Fruit fly (Drosophila melanogaster) whole organism, embryonic: Measurements from ENCODE around the gene CG5021.
A peak's percentile ranks its signal among the peaks of the same experiment; 100 is the strongest.

Source experiments
- Atf6 ChIP-seq: fragments of 200-800 bp; sonication (Bioruptor generic); IDR thresholded peaks from 2 replicates; pipeline ENCODE4 v1.3.6; 2022; ENCODE audit warnings: missing biosample characterization, missing genetic modification characterization
- B-H2 ChIP-seq: fragments of 200-800 bp; sonication (Bioruptor generic); optimal IDR thresholded peaks from 2 replicates; lab custom pipeline; 2018; ENCODE audit warnings: missing biosample characterization, mild to moderate bottlenecking, missing genetic modification characterization
- BEAF-32 ChIP-seq: fragments of 200-800 bp; sonication (Bioruptor generic); optimal IDR thresholded peaks from 3 replicates; lab custom pipeline; 2017; ENCODE audit warnings: missing biosample characterization, missing genetic modification characterization, mild to moderate bottlenecking, moderate library complexity, missing genetic modification reagents
- Blimp-1 ChIP-seq: fragments of 200-800 bp; sonication (Bioruptor generic); optimal IDR thresholded peaks from 3 replicates; lab custom pipeline; 2018; ENCODE audit warnings: missing biosample characterization, missing genetic modification characterization, mild to moderate bottlenecking, moderate library complexity, missing genetic modification reagents
- CG10267 ChIP-seq: fragments of 200-800 bp; sonication (Bioruptor generic); optimal IDR thresholded peaks from 2 replicates; lab custom pipeline; 2018; ENCODE audit warnings: missing biosample characterization, mild to moderate bottlenecking, missing genetic modification characterization, moderate library complexity
- CG10274 ChIP-seq: fragments of 200-800 bp; sonication (Bioruptor generic); optimal IDR thresholded peaks from 3 replicates; lab custom pipeline; 2017; ENCODE audit warnings: missing biosample characterization, mild to moderate bottlenecking, missing genetic modification characterization
- CG10366 ChIP-seq: fragments of 200-800 bp; sonication (Bioruptor generic); IDR thresholded peaks from 2 replicates; pipeline ENCODE4 v1.3.6; 2022; ENCODE audit warnings: missing biosample characterization, missing genetic modification characterization
- CG10979 ChIP-seq: fragments of 200-800 bp; sonication (Bioruptor generic); optimal IDR thresholded peaks from 2 replicates; lab custom pipeline; 2018; ENCODE audit warnings: missing biosample characterization, mild to moderate bottlenecking, missing genetic modification characterization, moderate library complexity
- CG14860 ChIP-seq: fragments of 200-800 bp; sonication (Bioruptor generic); IDR thresholded peaks from 3 replicates; pipeline ENCODE4 v1.3.6; 2022; ENCODE audit warnings: missing biosample characterization, missing genetic modification characterization; ENCODE audit not compliant: partially characterized antibody
- CG1602 ChIP-seq: fragments of 200-800 bp; sonication (Bioruptor generic); optimal IDR thresholded peaks from 3 replicates; lab custom pipeline; 2016; ENCODE audit warnings: missing biosample characterization, missing genetic modification characterization
- CG1603 ChIP-seq: fragments of 200-800 bp; sonication (Bioruptor generic); optimal IDR thresholded peaks from 2 replicates; lab custom pipeline; 2019; ENCODE audit warnings: missing biosample characterization, mild to moderate bottlenecking, missing genetic modification characterization, moderate library complexity
- CG17385 ChIP-seq: fragments of 200-800 bp; sonication (Bioruptor generic); optimal IDR thresholded peaks from 3 replicates; lab custom pipeline; 2018; ENCODE audit warnings: missing biosample characterization, mild to moderate bottlenecking, missing genetic modification characterization
- CG18262 ChIP-seq: fragments of 200-800 bp; optimal IDR thresholded peaks from 3 replicates; lab custom pipeline; 2019; ENCODE audit warnings: missing biosample characterization, mild to moderate bottlenecking, missing genetic modification characterization, moderate library complexity
- CG18619 ChIP-seq: fragments of 200-800 bp; sonication (Bioruptor generic); optimal IDR thresholded peaks from 3 replicates; lab custom pipeline; 2017; ENCODE audit warnings: missing biosample characterization, mild to moderate bottlenecking, missing genetic modification characterization
- CG3281 ChIP-seq: fragments of 200-800 bp; sonication (Bioruptor generic); optimal IDR thresholded peaks from 3 replicates; lab custom pipeline; 2017; ENCODE audit warnings: missing biosample characterization, mild to moderate bottlenecking, missing genetic modification characterization
- CG42726 ChIP-seq: fragments of 200-800 bp; sonication (Bioruptor generic); IDR thresholded peaks from 2 replicates; pipeline ENCODE4 v1.3.6; 2022; ENCODE audit warnings: missing biosample characterization, missing genetic modification characterization; ENCODE audit not compliant: partially characterized antibody
- CG4820 ChIP-seq: fragments of 200-800 bp; sonication (Bioruptor generic); optimal IDR thresholded peaks from 3 replicates; lab custom pipeline; 2016; ENCODE audit warnings: missing biosample characterization, missing genetic modification characterization
- CG6272 ChIP-seq: fragments of 200-800 bp; sonication (Bioruptor generic); IDR thresholded peaks from 2 replicates; pipeline ENCODE4 v1.3.6; 2022; ENCODE audit warnings: missing biosample characterization, missing genetic modification characterization
- CG6689 ChIP-seq: fragments of 200-800 bp; sonication (Bioruptor generic); IDR thresholded peaks from 2 replicates; pipeline ENCODE4 v1.3.6; 2022; ENCODE audit warnings: missing biosample characterization, missing genetic modification characterization
- CG8765 ChIP-seq: fragments of 200-800 bp; sonication (Bioruptor generic); IDR thresholded peaks from 2 replicates; pipeline ENCODE4 v1.3.6; 2022; ENCODE audit warnings: missing biosample characterization, missing genetic modification characterization
- CG9797 ChIP-seq: fragments of 200-800 bp; sonication (Bioruptor generic); optimal IDR thresholded peaks from 3 replicates; lab custom pipeline; 2018; ENCODE audit warnings: missing biosample characterization, mild to moderate bottlenecking, missing genetic modification characterization
- E2f2 ChIP-seq: fragments of 200-800 bp; sonication (Bioruptor generic); IDR thresholded peaks from 2 replicates; pipeline ENCODE4 v1.3.6; 2022; ENCODE audit warnings: missing biosample characterization, missing genetic modification characterization
- Elba2 ChIP-seq: fragments of 200-800 bp; sonication (Bioruptor generic); optimal IDR thresholded peaks from 3 replicates; lab custom pipeline; 2016; ENCODE audit warnings: missing biosample characterization, missing genetic modification characterization
- HLH54F ChIP-seq: fragments of 200-800 bp; sonication (Bioruptor generic); optimal IDR thresholded peaks from 3 replicates; lab custom pipeline; 2016; ENCODE audit warnings: missing biosample characterization, missing genetic modification characterization
- Lhr ChIP-seq: fragments of 200-800 bp; sonication (Bioruptor generic); optimal IDR thresholded peaks from 3 replicates; lab custom pipeline; 2017; ENCODE audit warnings: mild to moderate bottlenecking, missing biosample characterization, missing genetic modification reagents, missing genetic modification characterization
- Lpt ChIP-seq: fragments of >200 bp; optimal IDR thresholded peaks from 2 replicates; lab custom pipeline; 2018; ENCODE audit warnings: missing biosample characterization, missing genetic modification characterization
- NC2β ChIP-seq: fragments of 200-800 bp; sonication (Bioruptor generic); optimal IDR thresholded peaks from 2 replicates; lab custom pipeline; 2016; ENCODE audit warnings: missing biosample characterization, missing genetic modification characterization
- Ssrp ChIP-seq: fragments of 200-800 bp; sonication (Bioruptor generic); optimal IDR thresholded peaks from 2 replicates; lab custom pipeline; 2018; ENCODE audit warnings: missing biosample characterization, mild to moderate bottlenecking, missing genetic modification characterization, moderate library complexity
- YL-1 ChIP-seq: fragments of 200-800 bp; sonication (Bioruptor generic); optimal IDR thresholded peaks from 3 replicates; lab custom pipeline; 2017; ENCODE audit warnings: missing biosample characterization, mild to moderate bottlenecking, missing genetic modification characterization
- disco-r ChIP-seq: fragments of 200-800 bp; sonication (Bioruptor generic); optimal IDR thresholded peaks from 2 replicates; lab custom pipeline; 2016; ENCODE audit warnings: missing biosample characterization, missing genetic modification characterization
- dm ChIP-seq: fragments of 200-800 bp; sonication (Bioruptor generic); optimal IDR thresholded peaks from 3 replicates; lab custom pipeline; 2016; ENCODE audit warnings: missing biosample characterization, missing genetic modification characterization
- gro ChIP-seq: fragments of 200-800 bp; sonication (Bioruptor generic); optimal IDR thresholded peaks from 2 replicates; lab custom pipeline; 2016; ENCODE audit warnings: missing biosample characterization, missing genetic modification characterization
- h ChIP-seq: fragments of >200 bp; optimal IDR thresholded peaks from 2 replicates; lab custom pipeline; 2017
- hb ChIP-seq: fragments of 200-800 bp; sonication (Bioruptor generic); IDR thresholded peaks from 3 replicates; pipeline ENCODE4 v1.3.6; 2022; ENCODE audit warnings: missing biosample characterization, missing genetic modification characterization; ENCODE audit not compliant: partially characterized antibody
- hbn ChIP-seq: fragments of 200-800 bp; sonication (Bioruptor generic); IDR thresholded peaks from 2 replicates; pipeline ENCODE4 v1.3.6; 2022; ENCODE audit warnings: missing biosample characterization, missing genetic modification characterization; ENCODE audit not compliant: partially characterized antibody
- insv ChIP-seq, 2 experiments: fragments of 200-800 bp; sonication (Bioruptor generic); optimal IDR thresholded peaks; 3 replicates each; lab custom pipeline; 2016 to 2018; ENCODE audit warnings: missing biosample characterization in 2 of 2, missing genetic modification characterization in 2 of 2
- mam ChIP-seq: fragments of 200-800 bp; sonication (Bioruptor generic); optimal IDR thresholded peaks from 3 replicates; lab custom pipeline; 2016; ENCODE audit warnings: missing biosample characterization, missing genetic modification characterization
- nau ChIP-seq: fragments of 200-800 bp; sonication (Bioruptor generic); optimal IDR thresholded peaks from 3 replicates; lab custom pipeline; 2017; ENCODE audit warnings: missing biosample characterization, mild to moderate bottlenecking, missing genetic modification characterization, missing genetic modification reagents
- onecut ChIP-seq: fragments of 200-800 bp; sonication (Bioruptor generic); IDR thresholded peaks from 2 replicates; pipeline ENCODE4 v1.3.6; 2022; ENCODE audit warnings: missing biosample characterization, missing genetic modification characterization
- pzg ChIP-seq: fragments of 200-800 bp; sonication (Bioruptor generic); optimal IDR thresholded peaks from 3 replicates; lab custom pipeline; 2018; ENCODE audit warnings: missing biosample characterization, mild to moderate bottlenecking, missing genetic modification characterization, moderate library complexity
- rib ChIP-seq: fragments of 200-800 bp; sonication (Bioruptor generic); IDR thresholded peaks from 2 replicates; pipeline ENCODE4 v1.3.6; 2022; ENCODE audit warnings: missing biosample characterization, missing genetic modification characterization
- sisA ChIP-seq: fragments of 200-800 bp; sonication (Bioruptor generic); IDR thresholded peaks from 2 replicates; pipeline ENCODE4 v1.3.6; 2022; ENCODE audit warnings: missing biosample characterization, missing genetic modification characterization
- stc ChIP-seq: fragments of 200-800 bp; sonication (Bioruptor generic); IDR thresholded peaks from 2 replicates; pipeline ENCODE4 v1.3.6; 2022; ENCODE audit warnings: missing biosample characterization, missing genetic modification characterization
- tgo ChIP-seq: fragments of 200-800 bp; sonication (Bioruptor generic); IDR thresholded peaks from 3 replicates; pipeline ENCODE4 v1.3.6; 2022; ENCODE audit warnings: missing biosample characterization, missing genetic modification characterization
- tll ChIP-seq, 2 experiments: fragments of 200-800 bp in 1 of 2; fragments of >200 bp in 1 of 2; sonication (Bioruptor generic) in 1 of 2; optimal IDR thresholded peaks; 2 replicates each; lab custom pipeline; 2017 to 2019; ENCODE audit warnings: missing biosample characterization in 2 of 2, missing genetic modification characterization in 2 of 2, mild to moderate bottlenecking in 1 of 2, moderate library complexity in 1 of 2
- toy ChIP-seq: fragments of 200-800 bp; sonication (Bioruptor generic); IDR thresholded peaks from 2 replicates; pipeline ENCODE4 v1.3.6; 2022; ENCODE audit warnings: missing biosample characterization, missing genetic modification characterization
- vnd ChIP-seq: fragments of 200-800 bp; sonication (Bioruptor generic); IDR thresholded peaks from 3 replicates; pipeline ENCODE4 v1.3.6; 2022; ENCODE audit warnings: missing biosample characterization, missing genetic modification characterization; ENCODE audit not compliant: partially characterized antibody
- wdn ChIP-seq: fragments of 200-800 bp; sonication (Bioruptor generic); IDR thresholded peaks from 2 replicates; pipeline ENCODE4 v1.3.6; 2022; ENCODE audit warnings: missing biosample characterization, missing genetic modification characterization
- zen2 ChIP-seq: fragments of 200-800 bp; sonication (Bioruptor generic); IDR thresholded peaks from 3 replicates; pipeline ENCODE4 v1.3.6; 2022; ENCODE audit warnings: missing biosample characterization, missing genetic modification characterization; ENCODE audit not compliant: partially characterized antibody
- zfh1 ChIP-seq: fragments of 200-800 bp; sonication (Bioruptor generic); IDR thresholded peaks from 3 replicates; pipeline ENCODE4 v1.3.6; 2022; ENCODE audit warnings: missing biosample characterization, missing genetic modification characterization

Gene CG5021

dm6 chr3L:8985848-8986320 lies 19.3 kb downstream of the CG5021 start, which contains the start of gene Galk (continued):
- TF ChIP-seq disco-r (GFP tag; lab: Kevin White, UChicago) (no peak), Lpt (GFP tag; lab: Kevin White, UChicago) (no peak), Blimp-1 (GFP tag; lab: Kevin White, UChicago) (peak; percentile 38), zfh1 (GFP tag; lab: Robert Waterston, UW) (peak; percentile 53; the same call in 2 of the 3 replicates), Ssrp (tag; lab: Kevin White, UChicago) (no peak), CG6689 (peak; percentile 39; the same call in 1 of the 2 replicates), CG17385 (GFP tag; lab: Kevin White, UChicago) (no peak), BEAF-32 (no peak), toy (no peak), CG10267 (tag; lab: Kevin White, UChicago) (no peak), onecut (peak; percentile 65), CG3281 (GFP tag; lab: Kevin White, UChicago) (peak; percentile 49), Lhr (GFP tag; lab: Kevin White, UChicago) (no peak), CG9797 (GFP tag; lab: Kevin White, UChicago) (no peak), CG10274 (GFP tag; lab: Kevin White, UChicago) (peak; percentile 11), HLH54F (GFP tag; lab: Kevin White, UChicago) (peak; percentile 56), tgo (GFP tag; lab: Robert Waterston, UW) (peak; percentile 66; the same call in 2 of the 3 replicates), wdn (GFP tag; lab: Robert Waterston, UW) (peak; percentile 68), CG4820 (GFP tag; lab: Kevin White, UChicago) (peak; percentile 39), CG18262 (tag; lab: Kevin White, UChicago) (no peak), zen2 (GFP tag; lab: Robert Waterston, UW) (no peak), CG42726 (GFP tag; lab: Robert Waterston, UW) (no peak), rib (GFP tag; lab: Robert Waterston, UW) (peak; percentile 40; the same call in 1 of the 2 replicates), CG1602 (peak; percentile 4), pzg (GFP tag; lab: Kevin White, UChicago) (no peak), YL-1 (GFP tag; lab: Kevin White, UChicago) (no peak), dm (no peak), CG14860 (GFP tag; lab: Robert Waterston, UW) (no peak), nau (no peak), E2f2 (GFP tag; lab: Robert Waterston, UW) (no peak), CG10979 (no peak), insv (GFP tag; optimal IDR thresholded peaks at IDR 0.05; lab: Kevin White, UChicago) (no peak), CG18619 (GFP tag; lab: Kevin White, UChicago) (no peak), CG10366 (GFP tag; lab: Robert Waterston, UW) (peak; percentile 63), hb (no peak), CG8765 (GFP tag; lab: Robert Waterston, UW) (no peak), Atf6 (GFP tag; lab: Robert Waterston, UW) (peak; percentile 75), sisA (peak; percentile 32; the same call in 1 of the 2 replicates), B-H2 (GFP tag; lab: Kevin White, UChicago) (peak; percentile 48), CG6272 (GFP tag; lab: Robert Waterston, UW) (0 out of 2 replicates have a peak, but pooled peaks have one; percentile 21), NC2β (GFP tag; lab: Kevin White, UChicago) (no peak), tll (GFP tag; optimal IDR thresholded peaks at IDR 0.05; lab: Kevin White, UChicago) (no peak), vnd (GFP tag; lab: Robert Waterston, UW) (no peak), gro (peak; percentile 68), stc (GFP tag; lab: Robert Waterston, UW) (peak; percentile 61; the same call in 1 of the 2 replicates), CG1603 (no peak), h (lab: Kevin White, UChicago) (no peak), hbn (no peak), Elba2 (GFP tag; lab: Kevin White, UChicago) (no peak), mam (GFP tag; lab: Kevin White, UChicago) (peak; percentile 82)
